Worm (Caenorhabditis elegans) whole organism, L2 larva: ENCODE results near the gene rpl-23.
A peak's percentile ranks its signal among the peaks of the same experiment; 100 is the strongest.

Experiments used
- R02D3.7 ChIP-seq: fragments of 150-350 bp; optimal IDR thresholded peaks from 2 replicates; lab custom pipeline; 2014; ENCODE audit warnings: missing biosample characterization, missing genetic modification characterization
- Y55F3AM.14 ChIP-seq: fragments of 200-800 bp; sonication (Bioruptor generic); optimal IDR thresholded peaks from 2 replicates; lab custom pipeline; 2018; ENCODE audit warnings: mild to moderate bottlenecking, missing genetic modification characterization, missing compliant biosample characterization
- alr-1 ChIP-seq: fragments of 150-350 bp; optimal IDR thresholded peaks from 2 replicates; lab custom pipeline; 2014; ENCODE audit warnings: missing biosample characterization, missing genetic modification characterization
- ceh-82 ChIP-seq: fragments of 150-350 bp; optimal IDR thresholded peaks from 2 replicates; lab custom pipeline; 2014; ENCODE audit warnings: missing biosample characterization, missing genetic modification characterization
- dmd-4 ChIP-seq: sonication (generic microtip); optimal IDR thresholded peaks from 2 replicates; lab custom pipeline; 2017; ENCODE audit warnings: missing biosample characterization, missing genetic modification characterization
- egl-27 ChIP-seq: sonication (generic microtip); optimal IDR thresholded peaks from 3 replicates; lab custom pipeline; 2017; ENCODE audit warnings: missing biosample characterization, missing genetic modification reagents, missing genetic modification characterization
- gmeb-1 ChIP-seq: fragments of 150-350 bp; optimal IDR thresholded peaks from 2 replicates; lab custom pipeline; 2014; ENCODE audit warnings: missing biosample characterization, missing genetic modification characterization
- mab-5 ChIP-seq: fragments of 150-350 bp; optimal IDR thresholded peaks from 2 replicates; lab custom pipeline; 2014; ENCODE audit warnings: missing biosample characterization, missing genetic modification characterization
- nhr-11 ChIP-seq: fragments of 150-350 bp; optimal IDR thresholded peaks from 2 replicates; lab custom pipeline; 2014; ENCODE audit warnings: missing biosample characterization, missing genetic modification characterization
- nhr-12 ChIP-seq: fragments of 150-350 bp; optimal IDR thresholded peaks from 2 replicates; lab custom pipeline; 2014; ENCODE audit warnings: missing biosample characterization, missing genetic modification characterization
- nhr-237 ChIP-seq: fragments of 150-350 bp; optimal IDR thresholded peaks from 2 replicates; lab custom pipeline; 2014; ENCODE audit warnings: missing biosample characterization, missing genetic modification characterization
- nhr-25 ChIP-seq: fragments of 150-350 bp; sonication (generic microtip); optimal IDR thresholded peaks from 3 replicates; lab custom pipeline; 2014; ENCODE audit warnings: missing biosample characterization, missing genetic modification characterization
- nhr-6 ChIP-seq: fragments of 150-350 bp; optimal IDR thresholded peaks from 2 replicates; lab custom pipeline; 2014; ENCODE audit warnings: missing biosample characterization, missing genetic modification characterization
- nhr-77 ChIP-seq: fragments of 150-350 bp; optimal IDR thresholded peaks from 2 replicates; lab custom pipeline; 2014; ENCODE audit warnings: missing biosample characterization, missing genetic modification characterization
- peb-1 ChIP-seq: fragments of 150-350 bp; optimal IDR thresholded peaks from 2 replicates; lab custom pipeline; 2014; ENCODE audit warnings: missing biosample characterization, missing genetic modification characterization
- skn-1 ChIP-seq: sonication (generic microtip); optimal IDR thresholded peaks from 2 replicates; lab custom pipeline; 2017; ENCODE audit warnings: missing biosample characterization, missing genetic modification characterization
- unc-62 ChIP-seq: fragments of 150-350 bp; optimal IDR thresholded peaks from 2 replicates; lab custom pipeline; 2014; ENCODE audit warnings: missing biosample characterization, missing genetic modification reagents, missing genetic modification characterization
- zag-1 ChIP-seq: fragments of 150-350 bp; optimal IDR thresholded peaks from 2 replicates; lab custom pipeline; 2014; ENCODE audit warnings: missing biosample characterization, missing genetic modification characterization

rpl-23 gene

DNA sequence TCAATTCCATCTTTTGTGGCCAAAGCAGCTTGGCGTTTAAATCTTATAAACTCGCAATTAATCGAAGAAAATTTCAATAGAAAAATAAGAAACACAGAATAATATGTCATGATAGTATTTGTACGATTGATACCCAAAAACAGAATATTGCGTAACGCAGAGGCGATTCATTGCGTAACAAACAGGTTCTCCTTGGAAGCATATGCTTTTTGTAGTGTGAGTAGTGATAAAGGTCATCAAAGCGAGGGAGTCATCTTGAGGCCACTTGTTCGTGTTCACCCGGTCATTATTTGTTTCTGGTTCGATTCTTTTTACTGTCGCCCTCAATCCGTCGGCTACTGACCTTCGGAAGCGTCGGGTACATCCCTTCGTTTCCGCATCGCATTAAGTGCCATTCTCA is 45.0 kb downstream of the rpl-23 start, which contains the start of gene F54E7.6:
Gene F54E7.6 (minus strand): TSS at position 110 of the 400 bp plus-strand sequence.
- TF ChIP-seq nhr-77 (tag; lab: Kevin White, UChicago) (no peak), nhr-25 (tag; lab: Kevin White, UChicago) (peak; percentile 57), egl-27 (tag; lab: Kevin White, UChicago) (no peak)

- TF ChIP-seq nhr-77 (tag; lab: Kevin White, UChicago) (no peak), R02D3.7 (tag; lab: Kevin White, UChicago) (no peak), Y55F3AM.14 (GFP tag; lab: Kevin White, UChicago) (no peak), nhr-12 (tag; lab: Kevin White, UChicago) (no peak), zag-1 (tag; lab: Kevin White, UChicago) (no peak), nhr-6 (tag; lab: Kevin White, UChicago) (no peak), peb-1 (tag; lab: Kevin White, UChicago) (no peak), nhr-237 (no peak), gmeb-1 (tag; lab: Kevin White, UChicago) (no peak), ceh-82 (tag; lab: Kevin White, UChicago) (no peak), mab-5 (tag; lab: Kevin White, UChicago) (no peak), unc-62 (GFP tag; lab: Kevin White, UChicago) (no peak), dmd-4 (no peak), alr-1 (no peak), skn-1 (tag; lab: Kevin White, UChicago) (no peak), nhr-11 (tag; lab: Kevin White, UChicago) (no peak)
Observed at ce11 chrIII:5656941-5657340, 49.0 kb downstream of the rpl-23 start, which contains the start of gene sdz-21. Gene sdz-21 (minus strand): TSS chrIII:5657041.
